Fruit fly (Drosophila melanogaster): Measurements from ENCODE around the gene CG10748.

Gene CG10748

DNA sequence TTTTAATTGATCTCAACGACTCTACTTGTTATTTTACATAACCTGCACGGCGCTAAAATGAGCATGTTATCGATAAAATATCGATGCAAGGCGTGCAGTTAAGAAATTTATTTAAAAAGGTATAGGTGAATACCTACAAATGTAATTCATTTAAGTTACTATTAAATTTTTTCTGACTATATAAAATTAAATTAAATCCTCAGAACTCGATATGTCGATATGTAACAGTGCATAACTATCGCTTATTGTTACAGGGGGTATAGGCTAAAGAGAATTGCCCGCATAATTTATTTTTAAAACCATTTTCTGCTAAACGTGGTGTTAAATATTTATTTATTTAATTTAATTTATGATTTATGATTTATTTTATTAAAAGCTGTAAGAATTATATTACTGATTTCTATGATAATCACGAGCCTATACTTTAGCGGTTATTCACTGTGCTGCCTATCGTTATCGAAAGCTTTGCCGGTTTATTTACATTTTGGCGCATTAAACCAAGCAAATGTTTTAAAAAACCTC lies 45.7 kb upstream of the CG10748 start, which contains the start of the genes mRpL20 and Icmt (continued):
- peak; percentile 74 for TF ChIP-seq CG34224 (GFP tag; IDR thresholded peaks at IDR 0.05; ENCODE audit: partially characterized antibody)
- TF ChIP-seq Dek (tag; optimal IDR thresholded peaks at IDR 0.05), result peak; percentile 97
- peak; percentile 68 for TF ChIP-seq BEAF-32 (GFP tag; optimal IDR thresholded peaks at IDR 0.05)
- TF ChIP-seq Atf3 (GFP tag; optimal IDR thresholded peaks at IDR 0.05), result peak; percentile 10
- peak; percentile 94 for TF ChIP-seq toy (GFP tag; IDR thresholded peaks at IDR 0.05)
- TF ChIP-seq Usf (GFP tag; optimal IDR thresholded peaks at IDR 0.05), result peak; percentile 85
- no peak for TF ChIP-seq CG1792 (GFP tag; optimal IDR thresholded peaks at IDR 0.05)
- peak; percentile 19 for TF ChIP-seq CHES-1-like (GFP tag; optimal IDR thresholded peaks at IDR 0.05)
- TF ChIP-seq CG16779 (GFP tag; IDR thresholded peaks at IDR 0.05), result peak; percentile 89
- peak; percentile 75 for TF ChIP-seq CG8290 (GFP tag; optimal IDR thresholded peaks at IDR 0.05)
- no peak for TF ChIP-seq CG8290 (tag; optimal IDR thresholded peaks at IDR 0.05)
- peak; percentile 77 for TF ChIP-seq Vsx1 (GFP tag; optimal IDR thresholded peaks at IDR 0.05)
- peak; percentile 83 for TF ChIP-seq ewg (GFP tag; optimal IDR thresholded peaks at IDR 0.05)
- no peak for TF ChIP-seq prd (optimal IDR thresholded peaks at IDR 0.05)
- TF ChIP-seq prd (GFP tag; IDR thresholded peaks at IDR 0.05), result peak; percentile 99
- TF ChIP-seq Ets65A (GFP tag), result no peak
- TF ChIP-seq CG12155 (GFP tag; optimal IDR thresholded peaks at IDR 0.05), result peak; percentile 89
- TF ChIP-seq HmgZ (tag; optimal IDR thresholded peaks at IDR 0.05), result peak; percentile 94
- TF ChIP-seq fd102C (GFP tag; optimal IDR thresholded peaks at IDR 0.05), result no peak
- TF ChIP-seq CG6254 (GFP tag; optimal IDR thresholded peaks at IDR 0.05), result peak; percentile 49
- TF ChIP-seq Bgb (GFP tag; IDR thresholded peaks at IDR 0.05; ENCODE audit: partially characterized antibody), result peak; percentile 77
- TF ChIP-seq CG11085 (GFP tag; IDR thresholded peaks at IDR 0.05), result peak; percentile 94
- peak; percentile 72 for TF ChIP-seq D19B (GFP tag; optimal IDR thresholded peaks at IDR 0.05)
- peak; percentile 99 for TF ChIP-seq row (GFP tag; IDR thresholded peaks at IDR 0.05)
- TF ChIP-seq Ssrp (tag; optimal IDR thresholded peaks at IDR 0.05), result peak; percentile 96
- peak; percentile 25 for TF ChIP-seq CG8359 (GFP tag; optimal IDR thresholded peaks at IDR 0.05; ENCODE audit: borderline replicate concordance)
- peak; percentile 92 for TF ChIP-seq CG31224 (GFP tag; IDR thresholded peaks at IDR 0.05)
- peak; percentile 85 for TF ChIP-seq twi (tag; optimal IDR thresholded peaks at IDR 0.05)
- TF ChIP-seq CG9215 (GFP tag; IDR thresholded peaks at IDR 0.05), result peak; percentile 93
- TF ChIP-seq CG1529 (GFP tag; optimal IDR thresholded peaks at IDR 0.05), result peak; percentile 83
- TF ChIP-seq CG2889 (GFP tag; IDR thresholded peaks at IDR 0.05), result peak; percentile 92
- peak; percentile 93 for TF ChIP-seq C15 (GFP tag; IDR thresholded peaks at IDR 0.05)
- peak; percentile 96 for TF ChIP-seq gsb-n (tag; optimal IDR thresholded peaks at IDR 0.05)
- peak; percentile 93 for TF ChIP-seq CG3726 (GFP tag; IDR thresholded peaks at IDR 0.05)
- TF ChIP-seq Gug (GFP tag; IDR thresholded peaks at IDR 0.05), result peak; percentile 95
- TF ChIP-seq Nf-YA (GFP tag; IDR thresholded peaks at IDR 0.05), result peak; percentile 77
- TF ChIP-seq CG1647 (GFP tag; optimal IDR thresholded peaks at IDR 0.05), result peak; percentile 36
- TF ChIP-seq wdn (GFP tag; IDR thresholded peaks at IDR 0.05), result peak; percentile 97
- peak; percentile 57 for TF ChIP-seq CG1603 (tag; optimal IDR thresholded peaks at IDR 0.05)
- TF ChIP-seq dm (GFP tag; optimal IDR thresholded peaks at IDR 0.05), result no peak
- no peak for TF ChIP-seq fu2 (GFP tag; optimal IDR thresholded peaks at IDR 0.05)
- peak; percentile 49 for TF ChIP-seq pum (GFP tag; optimal IDR thresholded peaks at IDR 0.05)
- peak; percentile 72 for TF ChIP-seq CG16813 (GFP tag; IDR thresholded peaks at IDR 0.05; ENCODE audit: partially characterized antibody)
- peak; percentile 92 for TF ChIP-seq seq (GFP tag; IDR thresholded peaks at IDR 0.05)
- peak; percentile 92 for TF ChIP-seq CG8765 (GFP tag; IDR thresholded peaks at IDR 0.05)
- TF ChIP-seq mirr (GFP tag; optimal IDR thresholded peaks at IDR 0.05), result no peak
- no peak for TF ChIP-seq CG4854 (GFP tag; optimal IDR thresholded peaks at IDR 0.05)
- peak; percentile 95 for TF ChIP-seq Hmr (GFP tag; optimal IDR thresholded peaks at IDR 0.05)
- TF ChIP-seq CG32532 (GFP tag; IDR thresholded peaks at IDR 0.05), result peak; percentile 98
- TF ChIP-seq CG14014 (GFP tag; IDR thresholded peaks at IDR 0.05), result peak; percentile 92
- peak; percentile 96 for TF ChIP-seq CG11456 (GFP tag; IDR thresholded peaks at IDR 0.05)

All from whole organism, embryonic.